Fruit fly (Drosophila melanogaster) whole organism, embryonic: Measurements from ENCODE around the gene CG13455.

Source experiments
- Bdp1 ChIP-seq: fragments of 200-800 bp; sonication (Bioruptor generic); optimal IDR thresholded peaks from 3 replicates; lab custom pipeline; 2016; ENCODE audit warnings: missing biosample characterization, missing genetic modification characterization
- CG10267 ChIP-seq: fragments of 200-800 bp; sonication (Bioruptor generic); optimal IDR thresholded peaks from 2 replicates; lab custom pipeline; 2018; ENCODE audit warnings: missing biosample characterization, mild to moderate bottlenecking, missing genetic modification characterization, moderate library complexity
- CG10543 ChIP-seq: fragments of 200-800 bp; sonication (Bioruptor generic); optimal IDR thresholded peaks from 3 replicates; lab custom pipeline; 2017; ENCODE audit warnings: missing biosample characterization, mild to moderate bottlenecking, missing genetic modification characterization, moderate library complexity
- CG13424 ChIP-seq: fragments of 200-800 bp; sonication (Bioruptor generic); optimal IDR thresholded peaks from 2 replicates; lab custom pipeline; 2019; ENCODE audit warnings: missing biosample characterization, mild to moderate bottlenecking, missing genetic modification characterization, moderate library complexity
- CG14667 ChIP-seq: fragments of 200-800 bp; sonication (Bioruptor generic); IDR thresholded peaks from 2 replicates; pipeline ENCODE4 v1.3.6; 2022; ENCODE audit warnings: missing biosample characterization, missing genetic modification characterization
- CG17186 ChIP-seq: fragments of 200-800 bp; sonication (Bioruptor generic); optimal IDR thresholded peaks from 3 replicates; lab custom pipeline; 2017; ENCODE audit warnings: missing biosample characterization, missing genetic modification reagents, missing genetic modification characterization
- CG17361 ChIP-seq: fragments of 200-800 bp; sonication (Bioruptor generic); IDR thresholded peaks from 3 replicates; pipeline ENCODE4 v1.3.6; 2022; ENCODE audit warnings: missing biosample characterization, missing genetic modification characterization
- CG17385 ChIP-seq: fragments of 200-800 bp; sonication (Bioruptor generic); optimal IDR thresholded peaks from 3 replicates; lab custom pipeline; 2018; ENCODE audit warnings: missing biosample characterization, mild to moderate bottlenecking, missing genetic modification characterization
- CG17912 ChIP-seq: fragments of 200-800 bp; sonication (Bioruptor generic); optimal IDR thresholded peaks from 2 replicates; lab custom pipeline; 2018; ENCODE audit warnings: missing biosample characterization, mild to moderate bottlenecking, missing genetic modification characterization
- CG18011 ChIP-seq: fragments of 200-800 bp; sonication (Bioruptor generic); optimal IDR thresholded peaks from 2 replicates; lab custom pipeline; 2017; ENCODE audit warnings: missing biosample characterization, missing genetic modification characterization, mild to moderate bottlenecking, moderate library complexity, missing genotype
- CG18476 ChIP-seq: fragments of 200-800 bp; sonication (Bioruptor generic); optimal IDR thresholded peaks from 2 replicates; lab custom pipeline; 2016; ENCODE audit warnings: missing biosample characterization, mild to moderate bottlenecking, missing genetic modification characterization
- CG18764 ChIP-seq: fragments of 200-800 bp; sonication (Bioruptor generic); optimal IDR thresholded peaks from 3 replicates; lab custom pipeline; 2016; ENCODE audit warnings: missing biosample characterization, missing genetic modification characterization
- CG2120 ChIP-seq: fragments of 200-800 bp; sonication (Bioruptor generic); optimal IDR thresholded peaks from 3 replicates; lab custom pipeline; 2016; ENCODE audit warnings: missing biosample characterization, missing genetic modification characterization
- CG33213 ChIP-seq: fragments of 200-800 bp; sonication (Bioruptor generic); optimal IDR thresholded peaks from 3 replicates; lab custom pipeline; 2016; ENCODE audit warnings: missing biosample characterization, missing genetic modification characterization
- CG4328 ChIP-seq: fragments of 200-800 bp; sonication (Bioruptor generic); optimal IDR thresholded peaks from 3 replicates; lab custom pipeline; 2017; ENCODE audit warnings: missing biosample characterization, missing genetic modification reagents, missing genetic modification characterization
- CG4820 ChIP-seq: fragments of 200-800 bp; sonication (Bioruptor generic); optimal IDR thresholded peaks from 3 replicates; lab custom pipeline; 2016; ENCODE audit warnings: missing biosample characterization, missing genetic modification characterization
- CG7963 ChIP-seq: fragments of 200-800 bp; sonication (Bioruptor generic); IDR thresholded peaks from 3 replicates; pipeline ENCODE4 v1.3.6; 2022; ENCODE audit warnings: missing biosample characterization, missing genetic modification characterization; ENCODE audit not compliant: partially characterized antibody
- CG8388 ChIP-seq: fragments of 200-800 bp; sonication (Bioruptor generic); optimal IDR thresholded peaks from 2 replicates; lab custom pipeline; 2019; ENCODE audit warnings: missing biosample characterization, mild to moderate bottlenecking, missing genetic modification characterization, moderate library complexity
- CG9817 ChIP-seq: fragments of 200-800 bp; sonication (Bioruptor generic); optimal IDR thresholded peaks from 2 replicates; lab custom pipeline; 2018; ENCODE audit warnings: missing biosample characterization, mild to moderate bottlenecking, missing genetic modification characterization, moderate library complexity
- CkIIα-i1 ChIP-seq: fragments of 200-800 bp; sonication (Bioruptor generic); IDR thresholded peaks from 2 replicates; pipeline ENCODE4 v1.3.6; 2022; ENCODE audit warnings: missing biosample characterization, missing genetic modification characterization
- Doc3 ChIP-seq: fragments of 200-800 bp; sonication (Bioruptor generic); IDR thresholded peaks from 3 replicates; pipeline ENCODE4 v1.3.6; 2022; ENCODE audit warnings: missing biosample characterization, missing genetic modification characterization; ENCODE audit not compliant: partially characterized antibody
- Ets97D ChIP-seq: fragments of 200-800 bp; sonication (Bioruptor generic); optimal IDR thresholded peaks from 3 replicates; lab custom pipeline; 2016; ENCODE audit warnings: missing biosample characterization, missing genetic modification characterization
- Hmx ChIP-seq: fragments of 200-800 bp; sonication (Bioruptor generic); optimal IDR thresholded peaks from 2 replicates; lab custom pipeline; 2016; ENCODE audit warnings: missing biosample characterization, missing genetic modification characterization
- Hr3 ChIP-seq: fragments of 200-800 bp; sonication (Bioruptor generic); optimal IDR thresholded peaks from 3 replicates; lab custom pipeline; 2016; ENCODE audit warnings: missing biosample characterization, missing genetic modification characterization
- Hr51 ChIP-seq, 2 experiments: fragments of 200-800 bp; sonication (Bioruptor generic); optimal IDR thresholded peaks; 2 replicates in 1 of 2; 3 replicates in 1 of 2; lab custom pipeline; 2016 to 2018; ENCODE audit warnings: missing biosample characterization in 2 of 2, missing genetic modification characterization in 2 of 2, mild to moderate bottlenecking in 1 of 2, moderate library complexity in 1 of 2
- Max ChIP-seq: fragments of 200-800 bp; sonication (Bioruptor generic); optimal IDR thresholded peaks from 2 replicates; lab custom pipeline; 2016; ENCODE audit warnings: missing biosample characterization, mild to moderate bottlenecking, missing genetic modification characterization
- Mes4 ChIP-seq: fragments of 200-800 bp; sonication (Bioruptor generic); optimal IDR thresholded peaks from 2 replicates; lab custom pipeline; 2016; ENCODE audit warnings: missing biosample characterization, missing genetic modification characterization
- Ptx1 ChIP-seq: fragments of 200-800 bp; sonication (Bioruptor generic); IDR thresholded peaks from 2 replicates; pipeline ENCODE4 v1.3.6; 2022; ENCODE audit warnings: missing biosample characterization, missing genetic modification characterization
- amos ChIP-seq: fragments of 200-800 bp; sonication (Bioruptor generic); IDR thresholded peaks from 2 replicates; pipeline ENCODE4 v1.3.6; 2022; ENCODE audit warnings: missing biosample characterization, missing genetic modification characterization; ENCODE audit not compliant: partially characterized antibody
- corto ChIP-seq: fragments of 200-800 bp; sonication (Bioruptor generic); optimal IDR thresholded peaks from 2 replicates; lab custom pipeline; 2016; ENCODE audit warnings: missing biosample characterization, mild to moderate bottlenecking, missing genetic modification characterization, moderate library complexity
- dmrt99B ChIP-seq: fragments of 200-800 bp; sonication (Bioruptor generic); optimal IDR thresholded peaks from 2 replicates; lab custom pipeline; 2018; ENCODE audit warnings: missing biosample characterization, mild to moderate bottlenecking, missing genetic modification characterization, moderate library complexity
- dysf ChIP-seq: fragments of 200-800 bp; sonication (Bioruptor generic); IDR thresholded peaks from 3 replicates; pipeline ENCODE4 v1.3.6; 2022; ENCODE audit warnings: missing biosample characterization, missing genetic modification characterization
- ems ChIP-seq: fragments of 200-800 bp; sonication (Bioruptor generic); optimal IDR thresholded peaks from 3 replicates; lab custom pipeline; 2016; ENCODE audit warnings: missing biosample characterization, missing genetic modification characterization
- exex ChIP-seq: fragments of 200-800 bp; sonication (Bioruptor generic); optimal IDR thresholded peaks from 4 replicates; lab custom pipeline; 2018; ENCODE audit warnings: missing biosample characterization, mild to moderate bottlenecking, missing genetic modification characterization, moderate library complexity
- eyg ChIP-seq: fragments of 200-800 bp; sonication (Bioruptor generic); optimal IDR thresholded peaks from 3 replicates; lab custom pipeline; 2016; ENCODE audit warnings: missing biosample characterization, missing genetic modification characterization
- grn ChIP-seq: fragments of 200-800 bp; sonication (Bioruptor generic); optimal IDR thresholded peaks from 3 replicates; lab custom pipeline; 2017; ENCODE audit warnings: missing biosample characterization, missing genetic modification characterization
- lola ChIP-seq, 3 experiments: fragments of >200 bp in 2 of 3; fragments of 200-800 bp in 1 of 3; sonication (Bioruptor generic) in 1 of 3; optimal IDR thresholded peaks; 2 replicates each; lab custom pipeline; 2017 to 2019; ENCODE audit warnings: missing biosample characterization in 3 of 3, missing genetic modification characterization in 3 of 3, mild to moderate bottlenecking in 1 of 3, moderate library complexity in 1 of 3
- nom ChIP-seq: fragments of 200-800 bp; sonication (Bioruptor generic); optimal IDR thresholded peaks from 2 replicates; lab custom pipeline; 2017; ENCODE audit warnings: missing biosample characterization, missing genetic modification characterization, mild to moderate bottlenecking, moderate library complexity, missing genetic modification reagents
- org-1 ChIP-seq: fragments of 200-800 bp; sonication (Bioruptor generic); optimal IDR thresholded peaks from 2 replicates; lab custom pipeline; 2017; ENCODE audit warnings: missing biosample characterization, missing genetic modification characterization
- pum ChIP-seq: fragments of 200-800 bp; sonication (Bioruptor generic); optimal IDR thresholded peaks from 2 replicates; lab custom pipeline; 2016; ENCODE audit warnings: missing biosample characterization, missing genetic modification characterization
- ro ChIP-seq: fragments of 200-800 bp; sonication (Bioruptor generic); IDR thresholded peaks from 2 replicates; pipeline ENCODE4 v1.3.6; 2022; ENCODE audit warnings: missing biosample characterization, missing genetic modification characterization
- sr ChIP-seq: fragments of 200-800 bp; sonication (Bioruptor generic); IDR thresholded peaks from 3 replicates; pipeline ENCODE4 v1.3.6; 2022; ENCODE audit warnings: missing biosample characterization, missing genetic modification characterization
- tx ChIP-seq: fragments of 200-800 bp; sonication (Bioruptor generic); optimal IDR thresholded peaks from 2 replicates; lab custom pipeline; 2016; ENCODE audit warnings: missing biosample characterization, missing genetic modification characterization
- wek ChIP-seq: fragments of 200-800 bp; sonication (Bioruptor generic); optimal IDR thresholded peaks from 3 replicates; lab custom pipeline; 2018; ENCODE audit warnings: missing biosample characterization, mild to moderate bottlenecking, missing genetic modification characterization, moderate library complexity
- zf30C ChIP-seq: fragments of 200-800 bp; sonication (Bioruptor generic); optimal IDR thresholded peaks from 3 replicates; lab custom pipeline; 2018; ENCODE audit warnings: missing biosample characterization, mild to moderate bottlenecking, missing genetic modification characterization

The CG13455 gene

dm6 chr3L:15496274-15496673 is at the start of gene CG13455:
TSS of gene CG13455 (plus strand) at chr3L:15496574.
- TF ChIP-seq Ptx1 (GFP tag; lab: Robert Waterston, UW): no peak
- TF ChIP-seq nom (GFP tag; lab: Kevin White, UChicago): no peak
- no peak for TF ChIP-seq CG9817 (tag; lab: Kevin White, UChicago)
- TF ChIP-seq eyg (GFP tag; lab: Kevin White, UChicago): no peak
- TF ChIP-seq org-1: no peak
- TF ChIP-seq CG18764 (GFP tag; lab: Kevin White, UChicago): no peak
- no peak for TF ChIP-seq dmrt99B (tag; lab: Kevin White, UChicago)
- no peak for TF ChIP-seq Max (GFP tag; lab: Kevin White, UChicago)
- TF ChIP-seq Bdp1 (GFP tag; lab: Kevin White, UChicago): no peak
- TF ChIP-seq Hr51 (GFP tag; optimal IDR thresholded peaks at IDR 0.05; lab: Kevin White, UChicago): no peak
- no peak for TF ChIP-seq Hmx (GFP tag; lab: Kevin White, UChicago)

- TF ChIP-seq CG18011 (GFP tag; lab: Kevin White, UChicago) (no peak), CG4328 (GFP tag; lab: Kevin White, UChicago) (no peak), CG13424 (tag; lab: Kevin White, UChicago) (no peak), pum (no peak), CkIIα-i1 (GFP tag; lab: Robert Waterston, UW) (no peak), corto (GFP tag; lab: Kevin White, UChicago) (no peak), amos (GFP tag; lab: Robert Waterston, UW) (no peak), Doc3 (GFP tag; lab: Robert Waterston, UW) (no peak), CG17912 (GFP tag; lab: Kevin White, UChicago) (no peak), CG10543 (no peak), CG17186 (no peak), CG8388 (GFP tag; lab: Kevin White, UChicago) (no peak), zf30C (GFP tag; lab: Kevin White, UChicago) (no peak), CG33213 (GFP tag; lab: Kevin White, UChicago) (no peak), CG7963 (GFP tag; lab: Robert Waterston, UW) (no peak)
Measured at dm6 chr3L:15474010-15474409, 22.4 kb upstream of the CG13455 start, which contains the start of gene cocoon. TSS of gene cocoon (minus strand) at chr3L:15474110.

- TF ChIP-seq sr (GFP tag; lab: Robert Waterston, UW): no peak
- TF ChIP-seq dysf (GFP tag; lab: Robert Waterston, UW): no peak
- TF ChIP-seq CG17385 (GFP tag; lab: Kevin White, UChicago): no peak
- TF ChIP-seq, all 482 proteins: peak for 0
Measured at dm6 chr3L:15485302-15485701, 11.1 kb upstream of the CG13455 start, which contains the start of gene Ran-like. TSS of gene Ran-like (minus strand) at chr3L:15485402.

dm6 chr3L:15493886-15494598 is 2.3 kb upstream of the CG13455 start:
- TF ChIP-seq Ets97D (no peak), grn (GFP tag; lab: Kevin White, UChicago) (no peak), CG17361 (GFP tag; lab: Robert Waterston, UW) (peak; percentile 54; the same call in 2 of the 3 replicates), lola (GFP tag; optimal IDR thresholded peaks at IDR 0.05; lab: Kevin White, UChicago) (no peak), CG14667 (no peak), CG10267 (peak; percentile 28), ems (GFP tag; lab: Kevin White, UChicago) (no peak), CG2120 (GFP tag; lab: Kevin White, UChicago) (no peak), tx (GFP tag; lab: Kevin White, UChicago) (no peak), ro (GFP tag; lab: Robert Waterston, UW) (no peak), CG4820 (GFP tag; lab: Kevin White, UChicago) (peak; percentile 50), Mes4 (no peak), CG18011 (GFP tag; lab: Kevin White, UChicago) (no peak), CG18476 (GFP tag; lab: Kevin White, UChicago) (peak; percentile 8), wek (GFP tag; lab: Kevin White, UChicago) (no peak), Hr3 (GFP tag; lab: Kevin White, UChicago) (no peak), exex (no peak)
